Worm (Caenorhabditis elegans) whole organism, L3 larva: ENCODE data around the gene arrd-11.

Experiments
- R02D3.7 ChIP-seq: fragments of 150-350 bp; optimal IDR thresholded peaks from 2 replicates; lab custom pipeline; 2014; ENCODE audit warnings: missing biosample characterization, missing genetic modification characterization
- ZK546.5 ChIP-seq: sonication (generic microtip); optimal IDR thresholded peaks from 2 replicates; lab custom pipeline; 2017; ENCODE audit warnings: missing biosample characterization, missing genetic modification characterization
- aly-2 ChIP-seq: fragments of 150-350 bp; optimal IDR thresholded peaks from 2 replicates; lab custom pipeline; 2014; ENCODE audit warnings: missing biosample characterization, missing genetic modification characterization
- ceh-16 ChIP-seq: sonication (generic microtip); optimal IDR thresholded peaks from 2 replicates; lab custom pipeline; 2017; ENCODE audit warnings: missing biosample characterization, missing genetic modification characterization
- ceh-28 ChIP-seq: fragments of 150-350 bp; optimal IDR thresholded peaks from 2 replicates; lab custom pipeline; 2014; ENCODE audit warnings: missing biosample characterization, missing genetic modification reagents, missing genetic modification characterization
- ceh-9 ChIP-seq: sonication (generic microtip); optimal IDR thresholded peaks from 2 replicates; lab custom pipeline; 2018; ENCODE audit warnings: missing biosample characterization, missing genetic modification characterization
- daf-12 ChIP-seq: fragments of 150-350 bp; optimal IDR thresholded peaks from 2 replicates; lab custom pipeline; 2014; ENCODE audit warnings: missing biosample characterization, missing genetic modification reagents, missing genetic modification characterization
- egl-5 ChIP-seq: fragments of 150-350 bp; optimal IDR thresholded peaks from 2 replicates; lab custom pipeline; 2017; ENCODE audit warnings: missing biosample characterization, missing genetic modification reagents, missing genetic modification characterization, inconsistent platforms
- elt-2 ChIP-seq: sonication (generic microtip); optimal IDR thresholded peaks from 2 replicates; lab custom pipeline; 2016; ENCODE audit warnings: missing genetic modification reagents, mild to moderate bottlenecking, missing genetic modification characterization, missing compliant biosample characterization
- elt-3 ChIP-seq, 3 experiments: fragments of 150-350 bp in 1 of 3; sonication (generic microtip) in 2 of 3; optimal IDR thresholded peaks; 2 replicates in 2 of 3; 4 replicates in 1 of 3; lab custom pipeline; 2014 to 2017; ENCODE audit warnings: missing biosample characterization in 3 of 3, missing genetic modification characterization in 3 of 3
- eor-1 ChIP-seq, 2 experiments: fragments of 150-350 bp; optimal IDR thresholded peaks; 2 replicates each; lab custom pipeline; 2014 to 2018; ENCODE audit warnings: missing biosample characterization in 2 of 2, missing genetic modification characterization in 2 of 2
- hmg-11 ChIP-seq: sonication (generic microtip); optimal IDR thresholded peaks from 2 replicates; lab custom pipeline; 2016; ENCODE audit warnings: missing genetic modification characterization, missing compliant biosample characterization
- lin-15B ChIP-seq: fragments of 150-350 bp; optimal IDR thresholded peaks from 2 replicates; lab custom pipeline; 2014; ENCODE audit warnings: missing biosample characterization, missing genetic modification characterization
- lin-39 ChIP-seq: fragments of 150-350 bp; optimal IDR thresholded peaks from 2 replicates; lab custom pipeline; 2018; ENCODE audit warnings: missing biosample characterization, missing genetic modification reagents, missing genetic modification characterization
- lsy-12 ChIP-seq: sonication (generic microtip); optimal IDR thresholded peaks from 2 replicates; lab custom pipeline; 2016; ENCODE audit warnings: mild to moderate bottlenecking, missing genetic modification characterization, missing compliant biosample characterization
- mml-1 ChIP-seq: fragments of 150-350 bp; sonication (generic microtip); optimal IDR thresholded peaks from 3 replicates; lab custom pipeline; 2014; ENCODE audit warnings: missing biosample characterization, missing genetic modification characterization
- nhr-11 ChIP-seq: fragments of 150-350 bp; optimal IDR thresholded peaks from 2 replicates; lab custom pipeline; 2014; ENCODE audit warnings: missing biosample characterization, missing genetic modification characterization
- nhr-23 ChIP-seq: fragments of 150-350 bp; optimal IDR thresholded peaks from 2 replicates; lab custom pipeline; 2014; ENCODE audit warnings: missing biosample characterization, missing genetic modification reagents, missing genetic modification characterization
- nhr-237 ChIP-seq: fragments of 150-350 bp; optimal IDR thresholded peaks from 2 replicates; lab custom pipeline; 2014; ENCODE audit warnings: missing biosample characterization, missing genetic modification characterization
- nhr-25 ChIP-seq: sonication (generic microtip); optimal IDR thresholded peaks from 2 replicates; lab custom pipeline; 2017; ENCODE audit warnings: missing biosample characterization, missing genetic modification characterization
- nhr-28 ChIP-seq: fragments of 150-350 bp; optimal IDR thresholded peaks from 2 replicates; lab custom pipeline; 2014; ENCODE audit warnings: missing biosample characterization, missing genetic modification characterization
- nhr-67 ChIP-seq: fragments of 150-350 bp; optimal IDR thresholded peaks from 2 replicates; lab custom pipeline; 2014; ENCODE audit warnings: missing biosample characterization, missing genetic modification characterization
- nhr-77 ChIP-seq: fragments of 150-350 bp; optimal IDR thresholded peaks from 2 replicates; lab custom pipeline; 2014; ENCODE audit warnings: missing biosample characterization, missing genetic modification characterization
- pha-4 ChIP-seq: fragments of 150-350 bp; optimal IDR thresholded peaks from 2 replicates; lab custom pipeline; 2014; ENCODE audit warnings: missing biosample characterization, missing genetic modification reagents, missing genetic modification characterization
- pqm-1 ChIP-seq: fragments of 150-350 bp; optimal IDR thresholded peaks from 2 replicates; lab custom pipeline; 2017; ENCODE audit warnings: missing biosample characterization, missing genetic modification characterization, inconsistent platforms
- skn-1 ChIP-seq: fragments of 150-350 bp; optimal IDR thresholded peaks from 2 replicates; lab custom pipeline; 2014; ENCODE audit warnings: missing biosample characterization, missing genetic modification characterization
- snpc-4 ChIP-seq: fragments of 150-350 bp; optimal IDR thresholded peaks from 2 replicates; lab custom pipeline; 2014; ENCODE audit warnings: missing biosample characterization, missing genetic modification characterization
- unc-62 ChIP-seq: fragments of 150-350 bp; sonication (generic microtip); optimal IDR thresholded peaks from 4 replicates; lab custom pipeline; 2014; ENCODE audit warnings: missing biosample characterization, missing genetic modification reagents, missing genetic modification characterization
- zag-1 ChIP-seq: fragments of 150-350 bp; optimal IDR thresholded peaks from 2 replicates; lab custom pipeline; 2014; ENCODE audit warnings: missing biosample characterization, missing genetic modification characterization

The arrd-11 gene

ce11 chrII:13763009-13763468 is at the start of gene arrd-11:
TSS of gene arrd-11 (plus strand) at chrII:13763418.
- no peak for TF ChIP-seq nhr-23 (tag; lab: Kevin White, UChicago)
- TF ChIP-seq snpc-4 (tag; lab: Kevin White, UChicago), result no peak
- no peak for TF ChIP-seq eor-1 (tag; optimal IDR thresholded peaks at IDR 0.05; lab: Kevin White, UChicago)
- TF ChIP-seq nhr-237 (tag; lab: Kevin White, UChicago), result no peak
- no peak for TF ChIP-seq hmg-11 (tag; lab: Kevin White, UChicago)
- peak; percentile 75 for TF ChIP-seq pha-4 (tag; lab: Kevin White, UChicago)

- no peak for TF ChIP-seq hmg-11 (tag; lab: Kevin White, UChicago)
- TF ChIP-seq unc-62 (GFP tag; lab: Kevin White, UChicago), result no peak
- no peak for TF ChIP-seq ceh-28 (tag; lab: Kevin White, UChicago)
- no peak for TF ChIP-seq nhr-23 (tag; lab: Kevin White, UChicago)
- TF ChIP-seq, all 47 proteins: peak for 0
These were observed 47.9 kb upstream of the arrd-11 start for ce11 chrII:13715333-13715732.

ce11 chrII:13715733-13716132 is 47.5 kb upstream of the arrd-11 start, which contains the start of gene zipt-2.3:
TSS of gene zipt-2.3 (minus strand) at chrII:13715879.
- TF ChIP-seq snpc-4 (tag; lab: Kevin White, UChicago) (no peak), pqm-1 (peak; percentile 63), daf-12 (tag; lab: Kevin White, UChicago) (no peak), aly-2 (tag; lab: Kevin White, UChicago) (no peak), elt-2 (tag; lab: Kevin White, UChicago) (peak; percentile 75), pha-4 (tag; lab: Kevin White, UChicago) (peak; percentile 26), elt-3 (tag; optimal IDR thresholded peaks at IDR 0.05; lab: Kevin White, UChicago) (no peak), mml-1 (tag; lab: Kevin White, UChicago) (no peak)

- TF ChIP-seq ceh-28 (tag; lab: Kevin White, UChicago) (peak; percentile 95), aly-2 (tag; lab: Kevin White, UChicago) (no peak), lin-39 (tag; lab: Kevin White, UChicago) (no peak)
These were observed 45.5 kb upstream of the arrd-11 start for ce11 chrII:13717393-13718367.

ce11 chrII:13720650-13721049 is 42.6 kb upstream of the arrd-11 start:
- no peak for TF ChIP-seq pha-4 (tag; lab: Kevin White, UChicago)
- TF ChIP-seq skn-1 (tag; lab: Kevin White, UChicago), result no peak
- no peak for TF ChIP-seq nhr-28 (tag; lab: Kevin White, UChicago)
- no peak for TF ChIP-seq daf-12 (tag; lab: Kevin White, UChicago)
- TF ChIP-seq egl-5 (tag; lab: Kevin White, UChicago), result no peak
- no peak for TF ChIP-seq hmg-11 (tag; lab: Kevin White, UChicago)
- TF ChIP-seq lsy-12, result no peak
- TF ChIP-seq lin-39 (tag; lab: Kevin White, UChicago), result no peak
- TF ChIP-seq ceh-9 (tag; lab: Kevin White, UChicago), result no peak
- TF ChIP-seq lin-15B (tag; lab: Kevin White, UChicago), result no peak
- no peak for TF ChIP-seq R02D3.7
- TF ChIP-seq nhr-77 (tag; lab: Kevin White, UChicago), result no peak
- TF ChIP-seq nhr-25 (tag; lab: Kevin White, UChicago), result no peak
- no peak for TF ChIP-seq nhr-67 (tag; lab: Kevin White, UChicago)
- TF ChIP-seq elt-2 (tag; lab: Kevin White, UChicago), result no peak
- TF ChIP-seq eor-1 (tag; optimal IDR thresholded peaks at IDR 0.05; lab: Kevin White, UChicago), result no peak

- no peak for TF ChIP-seq ceh-16 (tag; lab: Kevin White, UChicago)
- TF ChIP-seq nhr-11 (tag; lab: Kevin White, UChicago), result no peak
- TF ChIP-seq ZK546.5, result no peak
- no peak for TF ChIP-seq elt-3 (tag; optimal IDR thresholded peaks at IDR 0.05; lab: Kevin White, UChicago)
- TF ChIP-seq elt-2 (tag; lab: Kevin White, UChicago), result no peak
- TF ChIP-seq zag-1 (tag; lab: Kevin White, UChicago), result no peak
- TF ChIP-seq unc-62 (GFP tag; lab: Kevin White, UChicago), result no peak
- TF ChIP-seq R02D3.7, result no peak
- no peak for TF ChIP-seq ceh-28 (tag; lab: Kevin White, UChicago)
These were observed 42.0 kb upstream of the arrd-11 start, which contains the start of gene sre-46 for ce11 chrII:13721218-13721617. TSS of gene sre-46 (minus strand) at chrII:13721318.
